Worm (Caenorhabditis elegans) whole organism, L3 larva: ENCODE data around the gene F13E9.11.

Source experiments
- R02D3.7 ChIP-seq: fragments of 150-350 bp; optimal IDR thresholded peaks from 2 replicates; lab custom pipeline; 2014; ENCODE audit warnings: missing biosample characterization, missing genetic modification characterization
- aly-2 ChIP-seq: fragments of 150-350 bp; optimal IDR thresholded peaks from 2 replicates; lab custom pipeline; 2014; ENCODE audit warnings: missing biosample characterization, missing genetic modification characterization
- ama-1 ChIP-seq: fragments of 150-350 bp; optimal IDR thresholded peaks from 2 replicates; lab custom pipeline; 2018
- ceh-16 ChIP-seq: sonication (generic microtip); optimal IDR thresholded peaks from 2 replicates; lab custom pipeline; 2017; ENCODE audit warnings: missing biosample characterization, missing genetic modification characterization
- ceh-82 ChIP-seq: fragments of 150-350 bp; optimal IDR thresholded peaks from 2 replicates; lab custom pipeline; 2014; ENCODE audit warnings: missing biosample characterization, missing genetic modification characterization
- ceh-9 ChIP-seq: sonication (generic microtip); optimal IDR thresholded peaks from 2 replicates; lab custom pipeline; 2018; ENCODE audit warnings: missing biosample characterization, missing genetic modification characterization
- daf-12 ChIP-seq: fragments of 150-350 bp; optimal IDR thresholded peaks from 2 replicates; lab custom pipeline; 2014; ENCODE audit warnings: missing biosample characterization, missing genetic modification reagents, missing genetic modification characterization
- egl-27 ChIP-seq: sonication (generic microtip); optimal IDR thresholded peaks from 4 replicates; lab custom pipeline; 2017; ENCODE audit warnings: missing biosample characterization, missing genetic modification reagents, missing genetic modification characterization
- egl-5 ChIP-seq: fragments of 150-350 bp; optimal IDR thresholded peaks from 2 replicates; lab custom pipeline; 2017; ENCODE audit warnings: missing biosample characterization, missing genetic modification reagents, missing genetic modification characterization, inconsistent platforms
- elt-1 ChIP-seq: fragments of 150-350 bp; optimal IDR thresholded peaks from 2 replicates; lab custom pipeline; 2014; ENCODE audit warnings: missing biosample characterization, missing genetic modification characterization
- elt-2 ChIP-seq: sonication (generic microtip); optimal IDR thresholded peaks from 2 replicates; lab custom pipeline; 2016; ENCODE audit warnings: missing genetic modification reagents, mild to moderate bottlenecking, missing genetic modification characterization, missing compliant biosample characterization
- elt-3 ChIP-seq, 3 experiments: fragments of 150-350 bp in 1 of 3; sonication (generic microtip) in 2 of 3; optimal IDR thresholded peaks; 2 replicates in 2 of 3; 4 replicates in 1 of 3; lab custom pipeline; 2014 to 2017; ENCODE audit warnings: missing biosample characterization in 3 of 3, missing genetic modification characterization in 3 of 3
- eor-1 ChIP-seq, 2 experiments: fragments of 150-350 bp; optimal IDR thresholded peaks; 2 replicates each; lab custom pipeline; 2014 to 2018; ENCODE audit warnings: missing biosample characterization in 2 of 2, missing genetic modification characterization in 2 of 2
- fkh-10 ChIP-seq: sonication (generic microtip); optimal IDR thresholded peaks from 2 replicates; lab custom pipeline; 2017; ENCODE audit warnings: missing biosample characterization, missing genetic modification reagents, missing genetic modification characterization
- hmg-11 ChIP-seq: sonication (generic microtip); optimal IDR thresholded peaks from 2 replicates; lab custom pipeline; 2016; ENCODE audit warnings: missing genetic modification characterization, missing compliant biosample characterization
- jun-1 ChIP-seq: fragments of 150-350 bp; optimal IDR thresholded peaks from 2 replicates; lab custom pipeline; 2014; ENCODE audit warnings: missing biosample characterization, missing genetic modification reagents, missing genetic modification characterization
- lin-39 ChIP-seq: fragments of 150-350 bp; optimal IDR thresholded peaks from 2 replicates; lab custom pipeline; 2018; ENCODE audit warnings: missing biosample characterization, missing genetic modification reagents, missing genetic modification characterization
- lsy-12 ChIP-seq: sonication (generic microtip); optimal IDR thresholded peaks from 2 replicates; lab custom pipeline; 2016; ENCODE audit warnings: mild to moderate bottlenecking, missing genetic modification characterization, missing compliant biosample characterization
- mdl-1 ChIP-seq: fragments of 150-350 bp; optimal IDR thresholded peaks from 2 replicates; lab custom pipeline; 2014; ENCODE audit warnings: missing biosample characterization, missing genetic modification characterization
- mml-1 ChIP-seq: fragments of 150-350 bp; sonication (generic microtip); optimal IDR thresholded peaks from 3 replicates; lab custom pipeline; 2014; ENCODE audit warnings: missing biosample characterization, missing genetic modification characterization
- nfya-1 ChIP-seq: sonication (generic microtip); optimal IDR thresholded peaks from 2 replicates; lab custom pipeline; 2017; ENCODE audit warnings: missing genetic modification characterization, mild to moderate bottlenecking, missing compliant biosample characterization, antibody characterized with exemption, moderate library complexity; ENCODE audit not compliant: insufficient read depth
- nhr-11 ChIP-seq: fragments of 150-350 bp; optimal IDR thresholded peaks from 2 replicates; lab custom pipeline; 2014; ENCODE audit warnings: missing biosample characterization, missing genetic modification characterization
- nhr-12 ChIP-seq: fragments of 150-350 bp; optimal IDR thresholded peaks from 2 replicates; lab custom pipeline; 2014; ENCODE audit warnings: missing biosample characterization, missing genetic modification characterization
- nhr-23 ChIP-seq: fragments of 150-350 bp; optimal IDR thresholded peaks from 2 replicates; lab custom pipeline; 2014; ENCODE audit warnings: missing biosample characterization, missing genetic modification reagents, missing genetic modification characterization
- nhr-43 ChIP-seq: sonication (generic microtip); optimal IDR thresholded peaks from 2 replicates; lab custom pipeline; 2016; ENCODE audit warnings: mild to moderate bottlenecking, missing genetic modification characterization, missing compliant biosample characterization; ENCODE audit not compliant: poor library complexity, severe bottlenecking
- nhr-76 ChIP-seq: fragments of 150-350 bp; sonication (generic microtip); optimal IDR thresholded peaks from 5 replicates; lab custom pipeline; 2014; ENCODE audit warnings: missing biosample characterization, missing genetic modification characterization
- pha-4 ChIP-seq: fragments of 150-350 bp; optimal IDR thresholded peaks from 2 replicates; lab custom pipeline; 2014; ENCODE audit warnings: missing biosample characterization, missing genetic modification reagents, missing genetic modification characterization
- pqm-1 ChIP-seq: fragments of 150-350 bp; optimal IDR thresholded peaks from 2 replicates; lab custom pipeline; 2017; ENCODE audit warnings: missing biosample characterization, missing genetic modification characterization, inconsistent platforms
- sea-2 ChIP-seq: fragments of 150-350 bp; sonication (generic microtip); optimal IDR thresholded peaks from 4 replicates; lab custom pipeline; 2014; ENCODE audit warnings: missing biosample characterization, missing genetic modification reagents, missing genetic modification characterization
- skn-1 ChIP-seq: fragments of 150-350 bp; optimal IDR thresholded peaks from 2 replicates; lab custom pipeline; 2014; ENCODE audit warnings: missing biosample characterization, missing genetic modification characterization
- tbx-2 ChIP-seq: sonication (generic microtip); optimal IDR thresholded peaks from 2 replicates; lab custom pipeline; 2016; ENCODE audit warnings: mild to moderate bottlenecking, missing genetic modification characterization, missing compliant biosample characterization
- unc-39 ChIP-seq: sonication (generic microtip); optimal IDR thresholded peaks from 4 replicates; lab custom pipeline; 2017; ENCODE audit warnings: missing biosample characterization, missing genetic modification characterization
- zag-1 ChIP-seq: fragments of 150-350 bp; optimal IDR thresholded peaks from 2 replicates; lab custom pipeline; 2014; ENCODE audit warnings: missing biosample characterization, missing genetic modification characterization
- ztf-11 ChIP-seq: fragments of 150-350 bp; optimal IDR thresholded peaks from 2 replicates; lab custom pipeline; 2014; ENCODE audit warnings: missing biosample characterization, missing genetic modification characterization
- ztf-4 ChIP-seq: fragments of 150-350 bp; optimal IDR thresholded peaks from 2 replicates; lab custom pipeline; 2014; ENCODE audit warnings: missing biosample characterization, missing genetic modification characterization

F13E9.11 gene

ce11 chrIV:10904282-10904681 is 35.3 kb upstream of the F13E9.11 start, which contains the start of gene ZK596.3:
TSS of gene ZK596.3 (minus strand) at chrIV:10904382.
- TF ChIP-seq nhr-43 (tag; lab: Kevin White, UChicago): no peak
- TF ChIP-seq hmg-11 (tag; lab: Kevin White, UChicago): no peak
- no peak for TF ChIP-seq jun-1
- no peak for TF ChIP-seq ceh-16 (tag; lab: Kevin White, UChicago)
- no peak for TF ChIP-seq ztf-4 (tag; lab: Kevin White, UChicago)
- no peak for TF ChIP-seq ztf-11 (tag; lab: Kevin White, UChicago)
- TF ChIP-seq mdl-1 (tag; lab: Kevin White, UChicago): no peak
- no peak for TF ChIP-seq ceh-9 (tag; lab: Kevin White, UChicago)
- no peak for TF ChIP-seq eor-1 (tag; optimal IDR thresholded peaks at IDR 0.05; lab: Kevin White, UChicago)
- no peak for TF ChIP-seq zag-1 (tag; lab: Kevin White, UChicago)
- no peak for TF ChIP-seq egl-5
- TF ChIP-seq unc-39 (tag; lab: Kevin White, UChicago): no peak
- TF ChIP-seq daf-12 (tag; lab: Kevin White, UChicago): no peak
- no peak for TF ChIP-seq pqm-1 (tag; lab: Kevin White, UChicago)
- no peak for TF ChIP-seq tbx-2 (tag; lab: Kevin White, UChicago)
- TF ChIP-seq fkh-10 (GFP tag; lab: Kevin White, UChicago): no peak
- no peak for TF ChIP-seq egl-27
- TF ChIP-seq R02D3.7: no peak
- TF ChIP-seq lin-39: no peak

ce11 chrIV:10902476-10902875 is 33.5 kb upstream of the F13E9.11 start:
- TF ChIP-seq aly-2: no peak
- TF ChIP-seq nhr-76 (tag; lab: Kevin White, UChicago): no peak
- no peak for TF ChIP-seq nfya-1 (tag; lab: Kevin White, UChicago)
- no peak for TF ChIP-seq lsy-12 (tag; lab: Kevin White, UChicago)
- no peak for TF ChIP-seq zag-1 (tag; lab: Kevin White, UChicago)
- TF ChIP-seq R02D3.7: no peak
- TF ChIP-seq ztf-4 (tag; lab: Kevin White, UChicago): no peak
- no peak for TF ChIP-seq ama-1 (lab: Kevin White, UChicago)
- TF ChIP-seq elt-3 (tag; optimal IDR thresholded peaks at IDR 0.05; lab: Kevin White, UChicago): no peak
- no peak for TF ChIP-seq unc-39 (tag; lab: Kevin White, UChicago)
- TF ChIP-seq skn-1 (tag; lab: Kevin White, UChicago): no peak
- no peak for TF ChIP-seq pha-4 (tag; lab: Kevin White, UChicago)
- TF ChIP-seq nhr-23: no peak
- TF ChIP-seq lin-39: no peak
- no peak for TF ChIP-seq egl-5
- no peak for TF ChIP-seq mml-1

ce11 chrIV:10900083-10900482 is 31.1 kb upstream of the F13E9.11 start, which contains the start of gene srlf-30:
TSS of gene srlf-30 (plus strand) at chrIV:10900383.
- TF ChIP-seq sea-2 (GFP tag; lab: Kevin White, UChicago): no peak
- TF ChIP-seq nhr-76 (tag; lab: Kevin White, UChicago): no peak

- TF ChIP-seq eor-1 (tag; optimal IDR thresholded peaks at IDR 0.05; lab: Kevin White, UChicago): no peak
- TF ChIP-seq, all 47 proteins: peak for 0
These were observed 30.2 kb upstream of the F13E9.11 start, which contains the start of the genes F13E9.9 and F13E9.19 for ce11 chrIV:10899091-10899490. TSS of gene F13E9.9 (minus strand) at chrIV:10899191. TSS of gene F13E9.19 (plus strand) at chrIV:10899406.

ce11 chrIV:10898160-10898559 is 29.2 kb upstream of the F13E9.11 start:
- TF ChIP-seq pha-4 (tag; lab: Kevin White, UChicago) (no peak), eor-1 (tag; optimal IDR thresholded peaks at IDR 0.05; lab: Kevin White, UChicago) (no peak), nhr-23 (no peak), elt-2 (no peak), nhr-11 (no peak), mml-1 (no peak), unc-39 (tag; lab: Kevin White, UChicago) (no peak), elt-1 (tag; lab: Kevin White, UChicago) (no peak), ceh-82 (tag; lab: Kevin White, UChicago) (no peak), nhr-43 (tag; lab: Kevin White, UChicago) (no peak), daf-12 (tag; lab: Kevin White, UChicago) (no peak), nhr-12 (tag; lab: Kevin White, UChicago) (no peak)
